Worm (Caenorhabditis elegans): Measurements from ENCODE around the gene Y48C3A.14.

ce11 chrII:13444307-13444706, 54.7 kb downstream of the Y48C3A.14 start:
- TF ChIP-seq madf-2 (tag; optimal IDR thresholded peaks at IDR 0.05) (no peak), unc-86 (tag; optimal IDR thresholded peaks at IDR 0.05) (no peak), ceh-18 (tag; optimal IDR thresholded peaks at IDR 0.05) (no peak), nhr-11 (tag; optimal IDR thresholded peaks at IDR 0.05) (no peak), pqm-1 (tag; optimal IDR thresholded peaks at IDR 0.05) (no peak), dve-1 (tag; optimal IDR thresholded peaks at IDR 0.05) (no peak), sdc-2 (tag; optimal IDR thresholded peaks at IDR 0.05) (no peak), dmd-4 (tag; optimal IDR thresholded peaks at IDR 0.05; ENCODE audit: borderline replicate concordance) (no peak), pha-4 (tag; optimal IDR thresholded peaks at IDR 0.05) (no peak), ama-1 (optimal IDR thresholded peaks at IDR 0.05) (no peak), pax-1 (tag; optimal IDR thresholded peaks at IDR 0.05) (no peak)
